Worm (Caenorhabditis elegans) whole organism, L4 larva: ENCODE results near the gene apn-1.

ENCODE experiments used
- D1046.2 ChIP-seq: fragments of 200-800 bp; sonication (Bioruptor generic); IDR thresholded peaks from 2 replicates; pipeline ENCODE4 v1.3.6; 2022; ENCODE audit warnings: missing genetic modification characterization, missing compliant biosample characterization
- F37D6.2 ChIP-seq: sonication (generic microtip); optimal IDR thresholded peaks from 2 replicates; lab custom pipeline; 2016; ENCODE audit warnings: mild to moderate bottlenecking, missing genetic modification characterization, missing compliant biosample characterization
- F44E2.7 ChIP-seq: fragments of 200-800 bp; sonication (Bioruptor generic); IDR thresholded peaks from 2 replicates; pipeline ENCODE4 v2.1.2; 2022; ENCODE audit warnings: missing genetic modification characterization, missing compliant biosample characterization
- F49E8.2 ChIP-seq: sonication (generic microtip); optimal IDR thresholded peaks from 2 replicates; lab custom pipeline; 2016; ENCODE audit warnings: missing compliant biosample characterization, mild to moderate bottlenecking, missing genetic modification characterization, borderline replicate concordance
- T20F7.1 ChIP-seq: fragments of 200-800 bp; sonication (Bioruptor generic); optimal IDR thresholded peaks from 2 replicates; lab custom pipeline; 2018; ENCODE audit warnings: mild to moderate bottlenecking, missing genetic modification characterization, missing compliant biosample characterization
- T26A8.4 ChIP-seq: fragments of 200-800 bp; sonication (Bioruptor generic); IDR thresholded peaks from 2 replicates; pipeline ENCODE4 v1.3.6; 2022; ENCODE audit warnings: missing genetic modification characterization, missing compliant biosample characterization
- Y48G9A.11 ChIP-seq: fragments of 200-800 bp; sonication (Bioruptor generic); IDR thresholded peaks from 2 replicates; pipeline ENCODE4 v1.3.6; 2022; ENCODE audit warnings: missing genetic modification reagents, missing genetic modification characterization, missing compliant biosample characterization
- ZK546.5 ChIP-seq, 2 experiments: sonication (generic microtip); optimal IDR thresholded peaks; 2 replicates each; lab custom pipeline; 2017; ENCODE audit warnings: missing biosample characterization in 2 of 2, missing genetic modification characterization in 2 of 2
- attf-4 ChIP-seq: sonication (generic microtip); optimal IDR thresholded peaks from 3 replicates; lab custom pipeline; 2017; ENCODE audit warnings: missing biosample characterization, missing genetic modification characterization
- ceh-32 ChIP-seq: sonication (generic microtip); optimal IDR thresholded peaks from 2 replicates; lab custom pipeline; 2016; ENCODE audit warnings: mild to moderate bottlenecking, missing genetic modification characterization, missing compliant biosample characterization; ENCODE audit not compliant: poor library complexity
- ceh-82 ChIP-seq: sonication (generic microtip); optimal IDR thresholded peaks from 2 replicates; lab custom pipeline; 2017; ENCODE audit warnings: missing biosample characterization, missing genetic modification characterization
- ces-1 ChIP-seq: fragments of 150-350 bp; sonication (generic microtip); optimal IDR thresholded peaks from 4 replicates; lab custom pipeline; 2014; ENCODE audit warnings: missing biosample characterization, missing genetic modification reagents, missing genetic modification characterization
- daf-16 ChIP-seq, 3 experiments: sonication (generic microtip); optimal IDR thresholded peaks; 2 replicates each; lab custom pipeline; 2016 to 2017; ENCODE audit warnings: missing genetic modification characterization in 3 of 3, missing genetic modification reagents in 3 of 3, mild to moderate bottlenecking in 2 of 3, missing compliant biosample characterization in 2 of 3, missing biosample characterization in 1 of 3, moderate library complexity in 1 of 3
- daf-8 ChIP-seq: fragments of 200-800 bp; sonication (Bioruptor generic); IDR thresholded peaks from 2 replicates; pipeline ENCODE4 v1.3.6; 2022; ENCODE audit warnings: missing genetic modification characterization, missing compliant biosample characterization
- dmd-6 ChIP-seq: fragments of 200-800 bp; sonication (Bioruptor generic); IDR thresholded peaks from 2 replicates; pipeline ENCODE4 v1.3.6; 2022; ENCODE audit warnings: missing genetic modification reagents, missing genetic modification characterization, missing compliant biosample characterization
- dmd-9 ChIP-seq: fragments of 200-800 bp; sonication (Bioruptor generic); IDR thresholded peaks from 2 replicates; pipeline ENCODE4 v1.3.6; 2022; ENCODE audit warnings: missing genetic modification reagents, missing genetic modification characterization, missing compliant biosample characterization
- dpl-1 ChIP-seq: fragments of 150-350 bp; optimal IDR thresholded peaks from 2 replicates; lab custom pipeline; 2014; ENCODE audit warnings: missing biosample characterization, missing genetic modification reagents, missing genetic modification characterization
- dve-1 ChIP-seq: sonication (generic microtip); optimal IDR thresholded peaks from 2 replicates; lab custom pipeline; 2017; ENCODE audit warnings: antibody characterized with exemption, mild to moderate bottlenecking, missing genetic modification characterization, missing compliant biosample characterization; ENCODE audit not compliant: insufficient read depth
- egl-43 ChIP-seq: fragments of 200-800 bp; sonication (Bioruptor generic); IDR thresholded peaks from 2 replicates; pipeline ENCODE4 v1.3.6; 2022; ENCODE audit warnings: missing genetic modification reagents, missing genetic modification characterization, missing compliant biosample characterization
- fkh-10 ChIP-seq: fragments of 150-350 bp; optimal IDR thresholded peaks from 2 replicates; lab custom pipeline; 2014; ENCODE audit warnings: missing biosample characterization, missing genetic modification reagents, missing genetic modification characterization
- gei-8 ChIP-seq: fragments of 200-800 bp; sonication (Bioruptor generic); optimal IDR thresholded peaks from 2 replicates; lab custom pipeline; 2018; ENCODE audit warnings: mild to moderate bottlenecking, missing genetic modification characterization, missing compliant biosample characterization
- hlh-11 ChIP-seq: fragments of 200-800 bp; sonication (Bioruptor generic); optimal IDR thresholded peaks from 2 replicates; lab custom pipeline; 2018; ENCODE audit warnings: mild to moderate bottlenecking, missing genetic modification characterization, missing compliant biosample characterization
- hlh-30 ChIP-seq: sonication (generic microtip); optimal IDR thresholded peaks from 2 replicates; lab custom pipeline; 2017; ENCODE audit warnings: antibody characterized with exemption, mild to moderate bottlenecking, missing genetic modification characterization, missing compliant biosample characterization; ENCODE audit not compliant: insufficient read depth
- lin-13 ChIP-seq: fragments of 150-350 bp; optimal IDR thresholded peaks from 2 replicates; lab custom pipeline; 2014; ENCODE audit warnings: missing biosample characterization, missing genetic modification reagents, missing genetic modification characterization
- madf-9 ChIP-seq: fragments of 200-800 bp; sonication (Bioruptor generic); conservative IDR thresholded peaks from 2 replicates; pipeline ENCODE4 v1.3.6; 2022; ENCODE audit warnings: missing genetic modification reagents, missing genetic modification characterization, missing compliant biosample characterization
- mdl-1 ChIP-seq, 2 experiments: fragments of 150-350 bp in 1 of 2; sonication (generic microtip) in 1 of 2; optimal IDR thresholded peaks; 2 replicates each; lab custom pipeline; 2014 to 2017; ENCODE audit warnings: missing biosample characterization in 2 of 2, missing genetic modification characterization in 2 of 2
- mdt-29 ChIP-seq: fragments of 200-800 bp; sonication (Bioruptor generic); IDR thresholded peaks from 2 replicates; pipeline ENCODE4 v1.3.6; 2022; ENCODE audit warnings: missing genetic modification reagents, missing genetic modification characterization, missing compliant biosample characterization
- mes-2 ChIP-seq: sonication (generic microtip); optimal IDR thresholded peaks from 2 replicates; lab custom pipeline; 2016; ENCODE audit warnings: missing genotype, mild to moderate bottlenecking, missing genetic modification characterization, missing compliant biosample characterization; ENCODE audit not compliant: poor library complexity, severe bottlenecking
- nhr-10 ChIP-seq: fragments of 150-350 bp; optimal IDR thresholded peaks from 2 replicates; lab custom pipeline; 2014; ENCODE audit warnings: missing biosample characterization, missing genetic modification characterization
- nhr-102 ChIP-seq: sonication (generic microtip); optimal IDR thresholded peaks from 2 replicates; lab custom pipeline; 2016; ENCODE audit warnings: mild to moderate bottlenecking, missing genetic modification characterization, moderate library complexity, missing compliant biosample characterization
- nhr-11 ChIP-seq: fragments of 150-350 bp; optimal IDR thresholded peaks from 2 replicates; lab custom pipeline; 2014; ENCODE audit warnings: missing biosample characterization, missing genetic modification characterization
- nhr-237 ChIP-seq: sonication (generic microtip); optimal IDR thresholded peaks from 2 replicates; lab custom pipeline; 2017; ENCODE audit warnings: missing biosample characterization, missing genetic modification characterization
- nhr-28 ChIP-seq: fragments of 150-350 bp; optimal IDR thresholded peaks from 2 replicates; lab custom pipeline; 2014; ENCODE audit warnings: missing biosample characterization, missing genetic modification characterization
- nhr-41 ChIP-seq: fragments of 200-800 bp; sonication (Bioruptor generic); IDR thresholded peaks from 2 replicates; pipeline ENCODE4 v1.3.6; 2022; ENCODE audit warnings: missing genetic modification reagents, missing genetic modification characterization, missing compliant biosample characterization
- nhr-48 ChIP-seq: sonication (generic microtip); optimal IDR thresholded peaks from 2 replicates; lab custom pipeline; 2016; ENCODE audit warnings: mild to moderate bottlenecking, missing genetic modification characterization, missing compliant biosample characterization
- nhr-6 ChIP-seq: fragments of 150-350 bp; optimal IDR thresholded peaks from 2 replicates; lab custom pipeline; 2014; ENCODE audit warnings: missing biosample characterization, missing genetic modification characterization
- nhr-77 ChIP-seq: fragments of 150-350 bp; optimal IDR thresholded peaks from 2 replicates; lab custom pipeline; 2014; ENCODE audit warnings: missing biosample characterization, missing genetic modification characterization
- php-3 ChIP-seq: fragments of 200-800 bp; sonication (Bioruptor generic); IDR thresholded peaks from 2 replicates; pipeline ENCODE4 v1.3.6; 2022; ENCODE audit warnings: missing genetic modification reagents, missing genetic modification characterization, missing compliant biosample characterization
- pqm-1 ChIP-seq: sonication (generic microtip); optimal IDR thresholded peaks from 2 replicates; lab custom pipeline; 2017; ENCODE audit warnings: missing biosample characterization, missing genetic modification characterization
- rbr-2 ChIP-seq: sonication (generic microtip); optimal IDR thresholded peaks from 2 replicates; lab custom pipeline; 2016; ENCODE audit warnings: missing genotype, missing genetic modification characterization, missing compliant biosample characterization
- saeg-2 ChIP-seq: fragments of 200-800 bp; sonication (Bioruptor generic); IDR thresholded peaks from 2 replicates; pipeline ENCODE4 v1.3.6; 2022; ENCODE audit warnings: missing genetic modification reagents, missing genetic modification characterization, missing compliant biosample characterization
- sdz-12 ChIP-seq: fragments of 200-800 bp; sonication (Bioruptor generic); optimal IDR thresholded peaks from 2 replicates; lab custom pipeline; 2018; ENCODE audit warnings: mild to moderate bottlenecking, missing genetic modification characterization, missing compliant biosample characterization
- tra-1 ChIP-seq: fragments of 200-800 bp; sonication (Bioruptor generic); IDR thresholded peaks from 2 replicates; pipeline ENCODE4 v1.3.6; 2022; ENCODE audit warnings: missing genetic modification reagents, missing genetic modification characterization, missing compliant biosample characterization
- unc-62 ChIP-seq, 3 experiments: fragments of 150-350 bp in 1 of 3; sonication (generic microtip); optimal IDR thresholded peaks in 2 of 3; peaks in 1 of 3; 1 replicate in 1 of 3; 2 replicates in 2 of 3; lab custom pipeline; 2014 to 2017; ENCODE audit warnings: missing biosample characterization in 3 of 3, missing genetic modification characterization in 3 of 3, missing genetic modification reagents in 3 of 3, missing genotype in 1 of 3
- zag-1 ChIP-seq: fragments of 150-350 bp; optimal IDR thresholded peaks from 2 replicates; lab custom pipeline; 2014; ENCODE audit warnings: missing biosample characterization, missing genetic modification characterization
- zfp-2 ChIP-seq: sonication (generic microtip); optimal IDR thresholded peaks from 2 replicates; lab custom pipeline; 2016; ENCODE audit warnings: mild to moderate bottlenecking, missing genetic modification characterization, missing compliant biosample characterization
- zfp-3 ChIP-seq: fragments of 200-800 bp; sonication (Bioruptor generic); conservative IDR thresholded peaks from 2 replicates; pipeline ENCODE4 v1.3.6; 2022; ENCODE audit warnings: missing genetic modification reagents, missing genetic modification characterization, missing compliant biosample characterization
- ztf-7 ChIP-seq: fragments of 150-350 bp; optimal IDR thresholded peaks from 2 replicates; lab custom pipeline; 2014; ENCODE audit warnings: missing biosample characterization, missing genetic modification characterization

The apn-1 gene

ce11 chrII:8047264-8047663 is at the start of gene apn-1:
TSS of gene apn-1 (plus strand) at chrII:8047564.
- TF ChIP-seq unc-62 (GFP tag; optimal IDR thresholded peaks at IDR 0.05 in 1 of 2; lab: Kevin White, UChicago) (peak in 1 of 2 experiments; percentile 52), unc-62 (tag; optimal IDR thresholded peaks at IDR 0.05; lab: Kevin White, UChicago) (no peak), nhr-11 (tag; lab: Kevin White, UChicago) (no peak)

ce11 chrII:8001428-8001827 is 45.9 kb upstream of the apn-1 start:
- TF ChIP-seq nhr-11 (tag; lab: Kevin White, UChicago) (no peak), ceh-32 (tag; lab: Kevin White, UChicago) (no peak), dmd-6 (GFP tag; lab: Robert Waterston, UW) (peak; percentile 88), gei-8 (GFP tag; lab: Kevin White, UChicago) (no peak), zfp-3 (GFP tag; lab: Robert Waterston, UW) (no peak), nhr-77 (tag; lab: Kevin White, UChicago) (no peak), madf-9 (GFP tag; lab: Robert Waterston, UW) (no peak), Y48G9A.11 (GFP tag; lab: Robert Waterston, UW) (no peak), ztf-7 (tag; lab: Kevin White, UChicago) (no peak), D1046.2 (no peak), ces-1 (GFP tag; lab: Kevin White, UChicago) (no peak), ceh-82 (no peak), ZK546.5 (tag; optimal IDR thresholded peaks at IDR 0.05; lab: Kevin White, UChicago) (no peak), daf-16 (GFP tag; optimal IDR thresholded peaks at IDR 0.05; lab: Kevin White, UChicago) (no peak), daf-16 (tag; optimal IDR thresholded peaks at IDR 0.05; lab: Kevin White, UChicago) (peak; percentile 43), unc-62 (GFP tag; optimal IDR thresholded peaks at IDR 0.05 in 1 of 2; lab: Kevin White, UChicago) (no peak), unc-62 (tag; optimal IDR thresholded peaks at IDR 0.05; lab: Kevin White, UChicago) (no peak), nhr-41 (no peak), tra-1 (GFP tag; lab: Robert Waterston, UW) (0 out of 2 replicates have a peak, but pooled peaks have one; percentile 33), nhr-102 (tag; lab: Kevin White, UChicago) (no peak), mdl-1 (tag; optimal IDR thresholded peaks at IDR 0.05; lab: Kevin White, UChicago) (peak in 1 of 2 experiments; percentile 33), rbr-2 (no peak), daf-8 (GFP tag; lab: Robert Waterston, UW) (no peak), php-3 (GFP tag; lab: Robert Waterston, UW) (0 out of 2 replicates have a peak, but pooled peaks have one; percentile 6), nhr-10 (tag; lab: Kevin White, UChicago) (no peak), hlh-11 (tag; lab: Kevin White, UChicago) (peak; percentile 81), F44E2.7 (GFP tag; lab: Robert Waterston, UW) (no peak), mdt-29 (GFP tag; lab: Robert Waterston, UW) (no peak), nhr-28 (tag; lab: Kevin White, UChicago) (peak; percentile 48), sdz-12 (no peak), saeg-2 (GFP tag; lab: Robert Waterston, UW) (no peak), egl-43 (GFP tag; lab: Robert Waterston, UW) (no peak), attf-4 (tag; lab: Kevin White, UChicago) (no peak), hlh-30 (tag; lab: Kevin White, UChicago) (peak; percentile 66), zag-1 (tag; lab: Kevin White, UChicago) (no peak), dmd-9 (GFP tag; lab: Robert Waterston, UW) (no peak), lin-13 (GFP tag; lab: Kevin White, UChicago) (no peak), nhr-237 (tag; lab: Kevin White, UChicago) (no peak), T20F7.1 (no peak), nhr-48 (peak; percentile 49), fkh-10 (GFP tag; lab: Kevin White, UChicago) (no peak), F37D6.2 (tag; lab: Kevin White, UChicago) (no peak), pqm-1 (peak; percentile 68), F49E8.2 (tag; lab: Kevin White, UChicago) (no peak), zfp-2 (no peak), dpl-1 (GFP tag; lab: Kevin White, UChicago) (no peak), dve-1 (peak; percentile 74), nhr-6 (no peak), mes-2 (tag; lab: Kevin White, UChicago) (no peak), T26A8.4 (GFP tag; lab: Robert Waterston, UW) (no peak)
- TF ChIP-seq, all 104 proteins: peak for 11
